Worm (Caenorhabditis elegans): ENCODE measurements around the gene C37C3.1.

DNA sequence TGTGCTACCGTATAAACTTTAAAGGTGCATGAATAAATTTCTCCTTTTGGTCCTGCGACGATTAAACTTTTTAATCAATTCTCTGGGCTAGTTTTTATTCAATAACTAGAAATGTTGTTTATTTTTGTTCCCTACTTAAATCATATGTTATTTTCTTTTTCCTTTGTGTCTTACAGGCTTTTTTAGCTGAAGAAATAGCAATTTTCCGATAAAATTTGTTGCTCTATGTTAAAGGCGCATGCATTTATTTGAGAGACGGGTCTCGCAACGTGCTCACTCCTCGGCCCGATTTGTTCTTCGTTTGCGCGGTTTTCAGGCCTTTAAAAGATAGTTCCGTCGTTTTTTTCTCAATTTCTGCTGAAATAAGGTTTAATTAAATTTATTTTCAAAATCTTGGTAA lies 3.9 kb upstream of the C37C3.1 start:
- TF ChIP-seq ztf-11 (tag; optimal IDR thresholded peaks at IDR 0.05) (no peak), aly-2 (tag; optimal IDR thresholded peaks at IDR 0.05) (no peak), ama-1 (optimal IDR thresholded peaks at IDR 0.05) (no peak)
